Fruit fly (Drosophila melanogaster) whole organism, embryonic: ENCODE results near the gene Upf1.
A peak's percentile ranks its signal among the peaks of the same experiment; 100 is the strongest.

Experiments
- Atf6 ChIP-seq: fragments of 200-800 bp; sonication (Bioruptor generic); IDR thresholded peaks from 2 replicates; pipeline ENCODE4 v1.3.6; 2022; ENCODE audit warnings: missing biosample characterization, missing genetic modification characterization
- CG10267 ChIP-seq: fragments of 200-800 bp; sonication (Bioruptor generic); optimal IDR thresholded peaks from 2 replicates; lab custom pipeline; 2018; ENCODE audit warnings: missing biosample characterization, mild to moderate bottlenecking, missing genetic modification characterization, moderate library complexity
- CG10462 ChIP-seq: fragments of 200-800 bp; sonication (Bioruptor generic); optimal IDR thresholded peaks from 2 replicates; lab custom pipeline; 2016; ENCODE audit warnings: missing biosample characterization, missing genetic modification characterization
- CG1233 ChIP-seq: fragments of 200-800 bp; sonication (Bioruptor generic); optimal IDR thresholded peaks from 4 replicates; lab custom pipeline; 2018; ENCODE audit warnings: missing biosample characterization, mild to moderate bottlenecking, missing genetic modification characterization
- CG12942 ChIP-seq: fragments of 200-800 bp; sonication (Bioruptor generic); optimal IDR thresholded peaks from 3 replicates; lab custom pipeline; 2016; ENCODE audit warnings: missing biosample characterization, missing genetic modification characterization
- CG13123 ChIP-seq: fragments of 200-800 bp; sonication (Bioruptor generic); optimal IDR thresholded peaks from 2 replicates; lab custom pipeline; 2016; ENCODE audit warnings: missing biosample characterization, missing genetic modification characterization
- CG13287 ChIP-seq: fragments of 200-800 bp; sonication (Bioruptor generic); IDR thresholded peaks from 2 replicates; pipeline ENCODE4 v1.3.6; 2022; ENCODE audit warnings: missing biosample characterization, missing genetic modification characterization; ENCODE audit not compliant: partially characterized antibody
- CG14667 ChIP-seq: fragments of 200-800 bp; sonication (Bioruptor generic); IDR thresholded peaks from 2 replicates; pipeline ENCODE4 v1.3.6; 2022; ENCODE audit warnings: missing biosample characterization, missing genetic modification characterization
- CG15073 ChIP-seq: fragments of 200-800 bp; sonication (Bioruptor generic); optimal IDR thresholded peaks from 2 replicates; lab custom pipeline; 2016; ENCODE audit warnings: missing biosample characterization, missing genetic modification characterization
- CG15479 ChIP-seq: fragments of 200-800 bp; sonication (Bioruptor generic); optimal IDR thresholded peaks from 3 replicates; lab custom pipeline; 2019; ENCODE audit warnings: missing biosample characterization, mild to moderate bottlenecking, missing genetic modification characterization, moderate library complexity
- CG15601 ChIP-seq: fragments of 200-800 bp; sonication (Bioruptor generic); optimal IDR thresholded peaks from 3 replicates; lab custom pipeline; 2019; ENCODE audit warnings: missing biosample characterization, mild to moderate bottlenecking, missing genetic modification characterization, moderate library complexity
- CG1603 ChIP-seq: fragments of 200-800 bp; sonication (Bioruptor generic); optimal IDR thresholded peaks from 2 replicates; lab custom pipeline; 2019; ENCODE audit warnings: missing biosample characterization, mild to moderate bottlenecking, missing genetic modification characterization, moderate library complexity
- CG2129 ChIP-seq: fragments of 200-800 bp; sonication (Bioruptor generic); IDR thresholded peaks from 2 replicates; pipeline ENCODE4 v1.3.6; 2022; ENCODE audit warnings: missing biosample characterization, missing genetic modification characterization; ENCODE audit not compliant: partially characterized antibody
- CG2199 ChIP-seq: fragments of 200-800 bp; sonication (Bioruptor generic); IDR thresholded peaks from 3 replicates; pipeline ENCODE4 v1.3.6; 2022; ENCODE audit warnings: missing biosample characterization, missing genetic modification characterization
- CG30020 ChIP-seq: fragments of 200-800 bp; optimal IDR thresholded peaks from 2 replicates; lab custom pipeline; 2019; ENCODE audit warnings: missing biosample characterization, mild to moderate bottlenecking, missing genetic modification characterization, moderate library complexity
- CG3838 ChIP-seq: fragments of 200-800 bp; sonication (Bioruptor generic); optimal IDR thresholded peaks from 3 replicates; lab custom pipeline; 2016; ENCODE audit warnings: missing biosample characterization, missing genetic modification characterization
- CG3847 ChIP-seq: fragments of 200-800 bp; sonication (Bioruptor generic); IDR thresholded peaks from 2 replicates; pipeline ENCODE4 v1.3.6; 2022; ENCODE audit warnings: missing biosample characterization, missing genetic modification characterization
- CG3995 ChIP-seq: fragments of 200-800 bp; sonication (Bioruptor generic); optimal IDR thresholded peaks from 3 replicates; lab custom pipeline; 2016; ENCODE audit warnings: missing biosample characterization, missing genetic modification characterization
- CG5245 ChIP-seq: fragments of 200-800 bp; sonication (Bioruptor generic); optimal IDR thresholded peaks from 3 replicates; lab custom pipeline; 2016; ENCODE audit warnings: missing biosample characterization, missing genetic modification characterization
- CG7839 ChIP-seq: fragments of 200-800 bp; sonication (Bioruptor generic); optimal IDR thresholded peaks from 3 replicates; lab custom pipeline; 2018; ENCODE audit warnings: missing biosample characterization, mild to moderate bottlenecking, missing genetic modification characterization, moderate library complexity
- CG8290 ChIP-seq, 3 experiments: fragments of 200-800 bp; sonication (Bioruptor generic); optimal IDR thresholded peaks; 2 replicates each; lab custom pipeline; 2016 to 2019; ENCODE audit warnings: missing biosample characterization in 3 of 3, missing genetic modification characterization in 3 of 3, mild to moderate bottlenecking in 2 of 3, moderate library complexity in 1 of 3
- CG8359 ChIP-seq: fragments of 200-800 bp; sonication (Bioruptor generic); optimal IDR thresholded peaks from 2 replicates; lab custom pipeline; 2017; ENCODE audit warnings: missing biosample characterization, mild to moderate bottlenecking, missing genetic modification characterization, borderline replicate concordance
- CG8765 ChIP-seq: fragments of 200-800 bp; sonication (Bioruptor generic); IDR thresholded peaks from 2 replicates; pipeline ENCODE4 v1.3.6; 2022; ENCODE audit warnings: missing biosample characterization, missing genetic modification characterization
- CG9817 ChIP-seq: fragments of 200-800 bp; sonication (Bioruptor generic); optimal IDR thresholded peaks from 2 replicates; lab custom pipeline; 2018; ENCODE audit warnings: missing biosample characterization, mild to moderate bottlenecking, missing genetic modification characterization, moderate library complexity
- CTCF ChIP-seq: fragments of 200-800 bp; sonication (Bioruptor generic); optimal IDR thresholded peaks from 2 replicates; lab custom pipeline; 2017; ENCODE audit warnings: missing biosample characterization, mild to moderate bottlenecking, missing genetic modification characterization, moderate library complexity
- H2.0 ChIP-seq: fragments of 200-800 bp; sonication (Bioruptor generic); IDR thresholded peaks from 2 replicates; pipeline ENCODE4 v1.3.6; 2022; ENCODE audit warnings: missing biosample characterization, missing genetic modification characterization
- HLH4C ChIP-seq: fragments of 200-800 bp; sonication (Bioruptor generic); IDR thresholded peaks from 3 replicates; pipeline ENCODE4 v1.3.6; 2022; ENCODE audit warnings: missing biosample characterization, missing genetic modification characterization; ENCODE audit not compliant: partially characterized antibody
- HmgD ChIP-seq: fragments of 200-800 bp; sonication (Bioruptor generic); optimal IDR thresholded peaks from 3 replicates; lab custom pipeline; 2016; ENCODE audit warnings: missing biosample characterization, missing genetic modification characterization
- Lim3 ChIP-seq: fragments of 200-800 bp; sonication (Bioruptor generic); IDR thresholded peaks from 2 replicates; pipeline ENCODE4 v1.3.6; 2022; ENCODE audit warnings: missing biosample characterization, missing genetic modification characterization
- Meics ChIP-seq: fragments of 200-800 bp; sonication (Bioruptor generic); optimal IDR thresholded peaks from 2 replicates; lab custom pipeline; 2017; ENCODE audit warnings: missing biosample characterization, mild to moderate bottlenecking, missing genetic modification characterization
- Myb ChIP-seq: fragments of 200-800 bp; sonication (Bioruptor generic); optimal IDR thresholded peaks from 2 replicates; lab custom pipeline; 2016; ENCODE audit warnings: missing biosample characterization, missing genetic modification characterization
- NFAT ChIP-seq: fragments of 200-800 bp; sonication (Bioruptor generic); IDR thresholded peaks from 2 replicates; pipeline ENCODE4 v1.3.6; 2022; ENCODE audit warnings: missing biosample characterization, missing genetic modification characterization
- Spps ChIP-seq: fragments of 200-800 bp; sonication (Bioruptor generic); optimal IDR thresholded peaks from 2 replicates; lab custom pipeline; 2018; ENCODE audit warnings: missing biosample characterization, mild to moderate bottlenecking, missing genetic modification characterization
- amos ChIP-seq: fragments of 200-800 bp; sonication (Bioruptor generic); IDR thresholded peaks from 2 replicates; pipeline ENCODE4 v1.3.6; 2022; ENCODE audit warnings: missing biosample characterization, missing genetic modification characterization; ENCODE audit not compliant: partially characterized antibody
- bowl ChIP-seq: fragments of 200-800 bp; sonication (Bioruptor generic); IDR thresholded peaks from 2 replicates; pipeline ENCODE4 v1.3.6; 2022; ENCODE audit warnings: missing biosample characterization, missing genetic modification characterization
- cg ChIP-seq: fragments of 200-800 bp; sonication (Bioruptor generic); optimal IDR thresholded peaks from 3 replicates; lab custom pipeline; 2019; ENCODE audit warnings: missing biosample characterization, mild to moderate bottlenecking, missing genetic modification characterization, moderate library complexity
- h ChIP-seq: fragments of >200 bp; optimal IDR thresholded peaks from 2 replicates; lab custom pipeline; 2017
- lbe ChIP-seq: fragments of 200-800 bp; sonication (Bioruptor generic); optimal IDR thresholded peaks from 2 replicates; lab custom pipeline; 2016; ENCODE audit warnings: missing biosample characterization, mild to moderate bottlenecking, missing genetic modification characterization
- lilli ChIP-seq: fragments of 200-800 bp; sonication (Bioruptor generic); optimal IDR thresholded peaks from 3 replicates; lab custom pipeline; 2016; ENCODE audit warnings: missing biosample characterization, missing genetic modification characterization
- lmd ChIP-seq: fragments of 200-800 bp; sonication (Bioruptor generic); IDR thresholded peaks from 2 replicates; pipeline ENCODE4 v1.3.6; 2022; ENCODE audit warnings: missing biosample characterization, missing genetic modification characterization
- maf-S ChIP-seq: fragments of 200-800 bp; sonication (Bioruptor generic); optimal IDR thresholded peaks from 2 replicates; lab custom pipeline; 2016; ENCODE audit warnings: missing biosample characterization, missing genetic modification characterization
- nmo ChIP-seq: fragments of 200-800 bp; sonication (Bioruptor generic); optimal IDR thresholded peaks from 2 replicates; lab custom pipeline; 2018; ENCODE audit warnings: missing biosample characterization, mild to moderate bottlenecking, missing genetic modification characterization, moderate library complexity
- psq ChIP-seq: fragments of 200-800 bp; sonication (Bioruptor generic); optimal IDR thresholded peaks from 2 replicates; lab custom pipeline; 2017; ENCODE audit warnings: missing biosample characterization, missing genetic modification characterization
- pum ChIP-seq: fragments of 200-800 bp; sonication (Bioruptor generic); optimal IDR thresholded peaks from 2 replicates; lab custom pipeline; 2016; ENCODE audit warnings: missing biosample characterization, missing genetic modification characterization
- pzg ChIP-seq: fragments of 200-800 bp; sonication (Bioruptor generic); optimal IDR thresholded peaks from 3 replicates; lab custom pipeline; 2018; ENCODE audit warnings: missing biosample characterization, mild to moderate bottlenecking, missing genetic modification characterization, moderate library complexity
- sima ChIP-seq: fragments of 200-800 bp; sonication (Bioruptor generic); optimal IDR thresholded peaks from 2 replicates; lab custom pipeline; 2016; ENCODE audit warnings: missing biosample characterization, missing genetic modification characterization
- sr ChIP-seq: fragments of 200-800 bp; sonication (Bioruptor generic); IDR thresholded peaks from 3 replicates; pipeline ENCODE4 v1.3.6; 2022; ENCODE audit warnings: missing biosample characterization, missing genetic modification characterization
- tgo ChIP-seq: fragments of 200-800 bp; sonication (Bioruptor generic); IDR thresholded peaks from 3 replicates; pipeline ENCODE4 v1.3.6; 2022; ENCODE audit warnings: missing biosample characterization, missing genetic modification characterization
- tio ChIP-seq: fragments of 200-800 bp; sonication (Bioruptor generic); optimal IDR thresholded peaks from 2 replicates; lab custom pipeline; 2017; ENCODE audit warnings: missing biosample characterization, missing genetic modification characterization, inconsistent platforms
- tx ChIP-seq: fragments of 200-800 bp; sonication (Bioruptor generic); optimal IDR thresholded peaks from 2 replicates; lab custom pipeline; 2016; ENCODE audit warnings: missing biosample characterization, missing genetic modification characterization
- vfl ChIP-seq: fragments of 200-800 bp; sonication (Bioruptor generic); optimal IDR thresholded peaks from 2 replicates; lab custom pipeline; 2016; ENCODE audit warnings: missing biosample characterization, missing genetic modification characterization

Upf1 gene

dm6 chrX:11854758-11855465, 50.3 kb downstream of the Upf1 start, which contains the start of the genes CG10347 and ATP7:
Gene CG10347 (minus strand): TSS chrX:11854931.
Gene ATP7 (plus strand): TSS chrX:11855022.
- TF ChIP-seq HLH4C (GFP tag; lab: Robert Waterston, UW) (peak; percentile 93), lmd (GFP tag; lab: Robert Waterston, UW) (no peak), amos (peak; percentile 86), CG5245 (GFP tag; lab: Kevin White, UChicago) (no peak), CG1603 (tag; lab: Kevin White, UChicago) (peak; percentile 46), CG8290 (GFP tag; optimal IDR thresholded peaks at IDR 0.05; lab: Kevin White, UChicago) (no peak), CG8290 (tag; optimal IDR thresholded peaks at IDR 0.05; lab: Kevin White, UChicago) (peak in 1 of 2 experiments; percentile 35), tgo (GFP tag; lab: Robert Waterston, UW) (no peak), tio (GFP tag; lab: Kevin White, UChicago) (no peak), CG14667 (no peak), CG7839 (tag; lab: Kevin White, UChicago) (peak; percentile 26), CG3995 (GFP tag; lab: Kevin White, UChicago) (peak; percentile 94), HmgD (GFP tag; lab: Kevin White, UChicago) (no peak), lbe (GFP tag; lab: Kevin White, UChicago) (peak; percentile 22), CG15601 (tag; lab: Kevin White, UChicago) (no peak), CG2199 (GFP tag; lab: Robert Waterston, UW) (no peak), CG12942 (no peak), bowl (GFP tag; lab: Robert Waterston, UW) (no peak), CG13287 (peak; percentile 96), CG9817 (tag; lab: Kevin White, UChicago) (no peak), CG10462 (GFP tag; lab: Kevin White, UChicago) (peak; percentile 43), CG1233 (no peak), H2.0 (GFP tag; lab: Robert Waterston, UW) (no peak), CG2129 (GFP tag; lab: Robert Waterston, UW) (peak; percentile 87), lilli (GFP tag; lab: Kevin White, UChicago) (peak; percentile 55), CG3847 (GFP tag; lab: Robert Waterston, UW) (no peak), sr (no peak), vfl (GFP tag; lab: Kevin White, UChicago) (no peak), NFAT (no peak), maf-S (GFP tag; lab: Kevin White, UChicago) (no peak), pum (no peak), h (lab: Kevin White, UChicago) (no peak), Spps (tag; lab: Kevin White, UChicago) (no peak), CG13123 (GFP tag; lab: Kevin White, UChicago) (no peak), Myb (GFP tag; lab: Kevin White, UChicago) (peak; percentile 14), psq (GFP tag; lab: Kevin White, UChicago) (no peak), CG10267 (tag; lab: Kevin White, UChicago) (peak; percentile 70), CG15073 (no peak), CG15479 (GFP tag; lab: Kevin White, UChicago) (no peak), CG3838 (GFP tag; lab: Kevin White, UChicago) (no peak), nmo (GFP tag; lab: Kevin White, UChicago) (peak; percentile 47), CG30020 (peak; percentile 42), tx (peak; percentile 13), CTCF (GFP tag; lab: Kevin White, UChicago) (no peak), Meics (GFP tag; lab: Kevin White, UChicago) (no peak), CG8359 (no peak), pzg (peak; percentile 72), Atf6 (GFP tag; lab: Robert Waterston, UW) (no peak), sima (GFP tag; lab: Kevin White, UChicago) (no peak), Lim3 (GFP tag; lab: Robert Waterston, UW) (no peak), CG8765 (GFP tag; lab: Robert Waterston, UW) (no peak), cg (GFP tag; lab: Kevin White, UChicago) (no peak)
